Fruit fly (Drosophila melanogaster) whole organism, embryonic: ENCODE data around the gene CG15642.

Experiments used
- Aef1 ChIP-seq: fragments of 200-800 bp; sonication (Bioruptor generic); IDR thresholded peaks from 3 replicates; pipeline ENCODE4 v1.3.6; 2022; ENCODE audit warnings: missing biosample characterization, missing genetic modification characterization
- B-H1 ChIP-seq: fragments of 200-800 bp; sonication (Bioruptor generic); IDR thresholded peaks from 3 replicates; pipeline ENCODE4 v1.3.6; 2022; ENCODE audit warnings: missing biosample characterization, missing genetic modification characterization
- BEAF-32 ChIP-seq: fragments of 200-800 bp; sonication (Bioruptor generic); optimal IDR thresholded peaks from 3 replicates; lab custom pipeline; 2017; ENCODE audit warnings: missing biosample characterization, missing genetic modification characterization, mild to moderate bottlenecking, moderate library complexity, missing genetic modification reagents
- CG10267 ChIP-seq: fragments of 200-800 bp; sonication (Bioruptor generic); optimal IDR thresholded peaks from 2 replicates; lab custom pipeline; 2018; ENCODE audit warnings: missing biosample characterization, mild to moderate bottlenecking, missing genetic modification characterization, moderate library complexity
- CG10979 ChIP-seq: fragments of 200-800 bp; sonication (Bioruptor generic); optimal IDR thresholded peaks from 2 replicates; lab custom pipeline; 2018; ENCODE audit warnings: missing biosample characterization, mild to moderate bottlenecking, missing genetic modification characterization, moderate library complexity
- CG11398 ChIP-seq: fragments of 200-800 bp; sonication (Bioruptor generic); optimal IDR thresholded peaks from 2 replicates; lab custom pipeline; 2016; ENCODE audit warnings: missing biosample characterization, missing genetic modification characterization
- CG13775 ChIP-seq: fragments of 200-800 bp; sonication (Bioruptor generic); optimal IDR thresholded peaks from 3 replicates; lab custom pipeline; 2017; ENCODE audit warnings: missing biosample characterization, mild to moderate bottlenecking, missing genetic modification characterization
- CG16815 ChIP-seq: fragments of 200-800 bp; sonication (Bioruptor generic); optimal IDR thresholded peaks from 3 replicates; lab custom pipeline; 2017; ENCODE audit warnings: missing biosample characterization, mild to moderate bottlenecking, missing genetic modification characterization
- CG17802 ChIP-seq: fragments of 200-800 bp; sonication (Bioruptor generic); optimal IDR thresholded peaks from 2 replicates; lab custom pipeline; 2018; ENCODE audit warnings: missing biosample characterization, mild to moderate bottlenecking, missing genetic modification characterization, moderate library complexity
- CG2116 ChIP-seq: fragments of 200-800 bp; sonication (Bioruptor generic); optimal IDR thresholded peaks from 3 replicates; lab custom pipeline; 2018; ENCODE audit warnings: missing biosample characterization, mild to moderate bottlenecking, missing genetic modification characterization
- CG31224 ChIP-seq: fragments of 200-800 bp; sonication (Bioruptor generic); IDR thresholded peaks from 2 replicates; pipeline ENCODE4 v1.3.6; 2022; ENCODE audit warnings: missing biosample characterization, missing genetic modification characterization
- CG7745 ChIP-seq: fragments of 200-800 bp; sonication (Bioruptor generic); optimal IDR thresholded peaks from 2 replicates; lab custom pipeline; 2018; ENCODE audit warnings: missing biosample characterization, mild to moderate bottlenecking, missing genetic modification characterization, moderate library complexity
- CG7786 ChIP-seq: fragments of 200-800 bp; sonication (Bioruptor generic); optimal IDR thresholded peaks from 2 replicates; lab custom pipeline; 2016; ENCODE audit warnings: missing biosample characterization, missing genetic modification characterization
- CG7839 ChIP-seq: fragments of 200-800 bp; sonication (Bioruptor generic); optimal IDR thresholded peaks from 3 replicates; lab custom pipeline; 2018; ENCODE audit warnings: missing biosample characterization, mild to moderate bottlenecking, missing genetic modification characterization, moderate library complexity
- Dfd ChIP-seq, 2 experiments: fragments of >200 bp; optimal IDR thresholded peaks; 2 replicates each; lab custom pipeline; 2017; ENCODE audit warnings: missing biosample characterization in 2 of 2, missing genetic modification characterization in 2 of 2
- Dll ChIP-seq: fragments of 200-800 bp; sonication (Bioruptor generic); IDR thresholded peaks from 4 replicates; pipeline ENCODE4 v1.3.6; 2022; ENCODE audit warnings: missing biosample characterization, missing genetic modification characterization; ENCODE audit not compliant: partially characterized antibody
- Drgx ChIP-seq: fragments of 200-800 bp; sonication (Bioruptor generic); IDR thresholded peaks from 2 replicates; pipeline ENCODE4 v1.3.6; 2022; ENCODE audit warnings: missing biosample characterization, missing genetic modification characterization
- HLH54F ChIP-seq: fragments of 200-800 bp; sonication (Bioruptor generic); optimal IDR thresholded peaks from 3 replicates; lab custom pipeline; 2016; ENCODE audit warnings: missing biosample characterization, missing genetic modification characterization
- MBD-R2 ChIP-seq: fragments of 200-800 bp; sonication (Bioruptor generic); IDR thresholded peaks from 2 replicates; pipeline ENCODE4 v1.3.6; 2022; ENCODE audit warnings: missing biosample characterization, missing genetic modification characterization
- Mrtf ChIP-seq: fragments of 200-800 bp; sonication (Bioruptor generic); IDR thresholded peaks from 3 replicates; pipeline ENCODE4 v1.3.6; 2022; ENCODE audit warnings: missing biosample characterization, missing genetic modification characterization
- NC2β ChIP-seq: fragments of 200-800 bp; sonication (Bioruptor generic); optimal IDR thresholded peaks from 2 replicates; lab custom pipeline; 2016; ENCODE audit warnings: missing biosample characterization, missing genetic modification characterization
- Nf-YA ChIP-seq: fragments of 200-800 bp; sonication (Bioruptor generic); IDR thresholded peaks from 2 replicates; pipeline ENCODE4 v1.3.6; 2022; ENCODE audit warnings: missing biosample characterization, missing genetic modification characterization
- Rfx ChIP-seq: fragments of 200-800 bp; sonication (Bioruptor generic); IDR thresholded peaks from 2 replicates; pipeline ENCODE4 v1.3.6; 2022; ENCODE audit warnings: missing biosample characterization, missing genetic modification characterization
- Stat92E ChIP-seq, 3 experiments: fragments of >200 bp in 2 of 3; fragments of 200-800 bp in 1 of 3; sonication (Bioruptor generic) in 1 of 3; optimal IDR thresholded peaks; 2 replicates each; lab custom pipeline; 2017 to 2019; ENCODE audit warnings: missing biosample characterization in 3 of 3, missing genetic modification characterization in 3 of 3, mild to moderate bottlenecking in 1 of 3, moderate library complexity in 1 of 3
- Taf1 ChIP-seq: fragments of 200-800 bp; sonication (Bioruptor generic); IDR thresholded peaks from 2 replicates; pipeline ENCODE4 v1.3.6; 2022; ENCODE audit warnings: missing biosample characterization, missing genetic modification characterization
- Vsx1 ChIP-seq: fragments of 200-800 bp; sonication (Bioruptor generic); optimal IDR thresholded peaks from 2 replicates; lab custom pipeline; 2017; ENCODE audit warnings: missing biosample characterization, mild to moderate bottlenecking, missing genetic modification characterization, missing genetic modification reagents
- az2 ChIP-seq: fragments of 200-800 bp; sonication (Bioruptor generic); optimal IDR thresholded peaks from 3 replicates; lab custom pipeline; 2016; ENCODE audit warnings: missing biosample characterization, missing genetic modification characterization
- bab2 ChIP-seq: fragments of 200-800 bp; sonication (Bioruptor generic); optimal IDR thresholded peaks from 2 replicates; lab custom pipeline; 2016; ENCODE audit warnings: missing biosample characterization, missing genetic modification characterization
- bigmax ChIP-seq: fragments of 200-800 bp; sonication (Bioruptor generic); optimal IDR thresholded peaks from 2 replicates; lab custom pipeline; 2018; ENCODE audit warnings: missing biosample characterization, mild to moderate bottlenecking, missing genetic modification characterization
- gcm ChIP-seq: fragments of 200-800 bp; sonication (Bioruptor generic); optimal IDR thresholded peaks from 2 replicates; lab custom pipeline; 2019; ENCODE audit warnings: missing biosample characterization, mild to moderate bottlenecking, missing genetic modification characterization, moderate library complexity
- hbn ChIP-seq: fragments of 200-800 bp; sonication (Bioruptor generic); IDR thresholded peaks from 2 replicates; pipeline ENCODE4 v1.3.6; 2022; ENCODE audit warnings: missing biosample characterization, missing genetic modification characterization; ENCODE audit not compliant: partially characterized antibody
- hkb ChIP-seq, 2 experiments: fragments of 200-800 bp in 1 of 2; fragments of >200 bp in 1 of 2; sonication (Bioruptor generic) in 1 of 2; IDR thresholded peaks in 1 of 2; optimal IDR thresholded peaks in 1 of 2; 2 replicates each; pipeline versions ENCODE4 v1.3.6 to Lab custom; 2017 to 2022; ENCODE audit warnings: missing biosample characterization in 1 of 2, missing genetic modification characterization in 1 of 2
- ken ChIP-seq: fragments of 200-800 bp; sonication (Bioruptor generic); IDR thresholded peaks from 3 replicates; pipeline ENCODE4 v1.3.6; 2022; ENCODE audit warnings: missing biosample characterization, missing genetic modification characterization
- nerfin-2 ChIP-seq: fragments of 200-800 bp; sonication (Bioruptor generic); IDR thresholded peaks from 2 replicates; pipeline ENCODE4 v1.3.6; 2022; ENCODE audit warnings: missing biosample characterization, missing genetic modification characterization; ENCODE audit not compliant: partially characterized antibody
- nom ChIP-seq: fragments of 200-800 bp; sonication (Bioruptor generic); optimal IDR thresholded peaks from 2 replicates; lab custom pipeline; 2017; ENCODE audit warnings: missing biosample characterization, missing genetic modification characterization, mild to moderate bottlenecking, moderate library complexity, missing genetic modification reagents
- onecut ChIP-seq: fragments of 200-800 bp; sonication (Bioruptor generic); IDR thresholded peaks from 2 replicates; pipeline ENCODE4 v1.3.6; 2022; ENCODE audit warnings: missing biosample characterization, missing genetic modification characterization
- org-1 ChIP-seq: fragments of 200-800 bp; sonication (Bioruptor generic); optimal IDR thresholded peaks from 2 replicates; lab custom pipeline; 2017; ENCODE audit warnings: missing biosample characterization, missing genetic modification characterization
- phol ChIP-seq: fragments of 200-800 bp; sonication (Bioruptor generic); optimal IDR thresholded peaks from 3 replicates; lab custom pipeline; 2018; ENCODE audit warnings: missing biosample characterization, mild to moderate bottlenecking, missing genetic modification characterization, moderate library complexity
- pnt ChIP-seq: fragments of 200-800 bp; sonication (Bioruptor generic); optimal IDR thresholded peaks from 3 replicates; lab custom pipeline; 2016; ENCODE audit warnings: missing biosample characterization, missing genetic modification characterization
- pros ChIP-seq: fragments of 200-800 bp; sonication (Bioruptor generic); optimal IDR thresholded peaks from 3 replicates; lab custom pipeline; 2019; ENCODE audit warnings: missing biosample characterization, mild to moderate bottlenecking, missing genetic modification characterization, moderate library complexity
- sd ChIP-seq: fragments of 200-800 bp; sonication (Bioruptor generic); optimal IDR thresholded peaks from 3 replicates; lab custom pipeline; 2018; ENCODE audit warnings: missing biosample characterization, mild to moderate bottlenecking, missing genetic modification characterization, moderate library complexity
- sens ChIP-seq: fragments of 200-800 bp; sonication (Bioruptor generic); peaks from one replicate; lab custom pipeline; 2016; ENCODE audit warnings: missing biosample characterization, missing genetic modification characterization
- seq ChIP-seq: fragments of 200-800 bp; sonication (Bioruptor generic); IDR thresholded peaks from 2 replicates; pipeline ENCODE4 v1.3.6; 2022; ENCODE audit warnings: missing biosample characterization, missing genetic modification characterization
- sisA ChIP-seq: fragments of 200-800 bp; sonication (Bioruptor generic); IDR thresholded peaks from 2 replicates; pipeline ENCODE4 v1.3.6; 2022; ENCODE audit warnings: missing biosample characterization, missing genetic modification characterization
- slbo ChIP-seq: fragments of 200-800 bp; sonication (Bioruptor generic); IDR thresholded peaks from 2 replicates; pipeline ENCODE4 v1.3.6; 2022; ENCODE audit warnings: missing biosample characterization, missing genetic modification characterization
- sna ChIP-seq: fragments of 200-800 bp; sonication (Bioruptor generic); IDR thresholded peaks from 2 replicates; pipeline ENCODE4 v1.3.6; 2022; ENCODE audit warnings: missing biosample characterization, missing genetic modification characterization; ENCODE audit not compliant: partially characterized antibody
- tll ChIP-seq, 2 experiments: fragments of 200-800 bp in 1 of 2; fragments of >200 bp in 1 of 2; sonication (Bioruptor generic) in 1 of 2; optimal IDR thresholded peaks; 2 replicates each; lab custom pipeline; 2017 to 2019; ENCODE audit warnings: missing biosample characterization in 2 of 2, missing genetic modification characterization in 2 of 2, mild to moderate bottlenecking in 1 of 2, moderate library complexity in 1 of 2
- trem ChIP-seq: fragments of 200-800 bp; optimal IDR thresholded peaks from 3 replicates; lab custom pipeline; 2019; ENCODE audit warnings: missing biosample characterization, mild to moderate bottlenecking, missing genetic modification characterization, moderate library complexity
- wor ChIP-seq: fragments of 200-800 bp; sonication (Bioruptor generic); IDR thresholded peaks from 2 replicates; pipeline ENCODE4 v1.3.6; 2022; ENCODE audit warnings: missing biosample characterization, missing genetic modification characterization
- zfh2 ChIP-seq: fragments of 200-800 bp; sonication (Bioruptor generic); optimal IDR thresholded peaks from 2 replicates; lab custom pipeline; 2016; ENCODE audit warnings: missing biosample characterization, missing genetic modification characterization

CG15642 gene

DNA sequence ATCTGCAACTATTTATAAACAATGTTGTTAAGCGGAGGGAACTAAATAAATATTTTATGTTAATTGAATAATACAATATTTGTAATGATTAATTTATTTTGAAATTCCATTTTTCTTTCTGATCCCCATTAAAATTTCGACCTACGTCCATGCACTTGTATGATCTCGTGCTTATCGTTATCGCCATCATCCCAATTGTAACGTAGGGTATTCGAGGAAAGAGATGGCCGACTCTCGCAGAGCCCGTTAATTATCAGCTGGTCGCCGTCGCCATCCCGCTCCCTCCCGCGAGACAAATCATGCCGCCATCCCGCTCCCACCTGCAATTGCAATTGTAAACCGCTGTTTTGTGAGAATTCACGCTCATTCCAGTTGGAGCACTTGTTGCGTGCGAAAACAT is 14.4 kb downstream of the CG15642 start, which contains the start of gene CG11655 (continued):
- TF ChIP-seq CG16815 (GFP tag; lab: Kevin White, UChicago), result no peak
- TF ChIP-seq trem (tag; lab: Kevin White, UChicago), result peak; percentile 16
- TF ChIP-seq pros (GFP tag; lab: Kevin White, UChicago), result no peak
- no peak for TF ChIP-seq tll (GFP tag; optimal IDR thresholded peaks at IDR 0.05; lab: Kevin White, UChicago)
- no peak for TF ChIP-seq hbn (GFP tag; lab: Robert Waterston, UW)
- TF ChIP-seq CG7839, result no peak
- no peak for TF ChIP-seq sd (tag; lab: Kevin White, UChicago)
- TF ChIP-seq sna (GFP tag; lab: Robert Waterston, UW), result no peak
- TF ChIP-seq Nf-YA (GFP tag; lab: Robert Waterston, UW), result no peak
- no peak for TF ChIP-seq Dll (GFP tag; lab: Robert Waterston, UW)
- TF ChIP-seq bab2 (GFP tag; lab: Kevin White, UChicago), result no peak
- no peak for TF ChIP-seq pnt (GFP tag; lab: Kevin White, UChicago)
- TF ChIP-seq NC2β (GFP tag; lab: Kevin White, UChicago), result no peak
- peak; percentile 30; the same call in 1 of the 2 replicates for TF ChIP-seq onecut (GFP tag; lab: Robert Waterston, UW)
- peak; percentile 1 for TF ChIP-seq CG10267 (tag; lab: Kevin White, UChicago)
- no peak for TF ChIP-seq CG2116 (GFP tag; lab: Kevin White, UChicago)
- peak; percentile 67 for TF ChIP-seq MBD-R2 (GFP tag; lab: Robert Waterston, UW)
- TF ChIP-seq Stat92E (GFP tag; optimal IDR thresholded peaks at IDR 0.05; lab: Kevin White, UChicago), result no peak
- peak; percentile 45; the same call in 1 of the 2 replicates for TF ChIP-seq Rfx (GFP tag; lab: Robert Waterston, UW)
- peak; percentile 37 for TF ChIP-seq phol (tag; lab: Kevin White, UChicago)
- TF ChIP-seq CG11398 (GFP tag; lab: Kevin White, UChicago), result no peak
- TF ChIP-seq sisA (GFP tag; lab: Robert Waterston, UW), result peak; percentile 41; the same call in 1 of the 2 replicates
- no peak for TF ChIP-seq org-1 (GFP tag; lab: Kevin White, UChicago)
- 0 out of 3 replicates have a peak, but pooled peaks have one; percentile 23 for TF ChIP-seq Aef1 (GFP tag; lab: Robert Waterston, UW)
- TF ChIP-seq CG31224 (GFP tag; lab: Robert Waterston, UW), result no peak
- peak; percentile 12; the same call in 1 of the 2 replicates for TF ChIP-seq Drgx (GFP tag; lab: Robert Waterston, UW)
- peak; percentile 5 for TF ChIP-seq zfh2
- no peak for TF ChIP-seq BEAF-32 (GFP tag; lab: Kevin White, UChicago)
- TF ChIP-seq slbo (GFP tag; lab: Robert Waterston, UW), result peak; percentile 64
- no peak for TF ChIP-seq wor (GFP tag; lab: Robert Waterston, UW)
- no peak for TF ChIP-seq Taf1 (GFP tag; lab: Robert Waterston, UW)
- TF ChIP-seq nom (GFP tag; lab: Kevin White, UChicago), result peak; percentile 45
- no peak for TF ChIP-seq hkb (optimal IDR thresholded peaks at IDR 0.05; lab: Kevin White, UChicago)
- TF ChIP-seq hkb (GFP tag; IDR thresholded peaks at IDR 0.05; lab: Robert Waterston, UW), result peak; percentile 43; the same call in 1 of the 2 replicates
- TF ChIP-seq az2 (GFP tag; lab: Kevin White, UChicago), result peak; percentile 25
- no peak for TF ChIP-seq Dfd (GFP tag; optimal IDR thresholded peaks at IDR 0.05; lab: Kevin White, UChicago)
- TF ChIP-seq CG7745 (tag; lab: Kevin White, UChicago), result no peak
- TF ChIP-seq bigmax (GFP tag; lab: Kevin White, UChicago), result no peak
- no peak for TF ChIP-seq B-H1 (GFP tag; lab: Robert Waterston, UW)
- TF ChIP-seq CG17802 (tag; lab: Kevin White, UChicago), result no peak
- TF ChIP-seq HLH54F (GFP tag; lab: Kevin White, UChicago), result no peak
- peak; percentile 23 for TF ChIP-seq CG10979 (tag; lab: Kevin White, UChicago)
- TF ChIP-seq Mrtf (GFP tag; lab: Robert Waterston, UW), result no peak
- TF ChIP-seq Vsx1 (GFP tag; lab: Kevin White, UChicago), result no peak
- TF ChIP-seq nerfin-2, result no peak
- TF ChIP-seq sens (GFP tag; lab: Kevin White, UChicago), result peak; percentile 84
- no peak for TF ChIP-seq gcm (GFP tag; lab: Kevin White, UChicago)
- no peak for TF ChIP-seq CG7786 (GFP tag; lab: Kevin White, UChicago)
- no peak for TF ChIP-seq seq (GFP tag; lab: Robert Waterston, UW)
- peak; percentile 14 for TF ChIP-seq CG13775
- TF ChIP-seq ken (GFP tag; lab: Robert Waterston, UW), result no peak
